Worm (Caenorhabditis elegans) whole organism, L2 larva: ENCODE data around the gene yju-2.

Source experiments
- C34F6.9 ChIP-seq: fragments of 150-350 bp; optimal IDR thresholded peaks from 2 replicates; lab custom pipeline; 2014; ENCODE audit warnings: missing biosample characterization, missing genetic modification characterization
- F13H6.1 ChIP-seq: sonication (generic microtip); optimal IDR thresholded peaks from 2 replicates; lab custom pipeline; 2016; ENCODE audit warnings: missing genetic modification characterization, missing compliant biosample characterization
- R02D3.7 ChIP-seq: fragments of 150-350 bp; optimal IDR thresholded peaks from 2 replicates; lab custom pipeline; 2014; ENCODE audit warnings: missing biosample characterization, missing genetic modification characterization
- Y55F3AM.14 ChIP-seq: fragments of 200-800 bp; sonication (Bioruptor generic); optimal IDR thresholded peaks from 2 replicates; lab custom pipeline; 2018; ENCODE audit warnings: mild to moderate bottlenecking, missing genetic modification characterization, missing compliant biosample characterization
- ZK546.5 ChIP-seq: sonication (generic microtip); optimal IDR thresholded peaks from 2 replicates; lab custom pipeline; 2017; ENCODE audit warnings: missing biosample characterization, missing genetic modification characterization
- alr-1 ChIP-seq: fragments of 150-350 bp; optimal IDR thresholded peaks from 2 replicates; lab custom pipeline; 2014; ENCODE audit warnings: missing biosample characterization, missing genetic modification characterization
- aly-2 ChIP-seq: fragments of 150-350 bp; optimal IDR thresholded peaks from 2 replicates; lab custom pipeline; 2014; ENCODE audit warnings: missing biosample characterization, missing genetic modification characterization
- ama-1 ChIP-seq: fragments of 150-350 bp; optimal IDR thresholded peaks from 2 replicates; lab custom pipeline; 2018; ENCODE audit warnings: inconsistent platforms
- blmp-1 ChIP-seq: sonication (generic microtip); optimal IDR thresholded peaks from 2 replicates; lab custom pipeline; 2017; ENCODE audit warnings: missing genetic modification characterization, mild to moderate bottlenecking, missing compliant biosample characterization, antibody characterized with exemption, moderate library complexity; ENCODE audit not compliant: insufficient read depth
- ceh-16 ChIP-seq: fragments of 150-350 bp; optimal IDR thresholded peaks from 2 replicates; lab custom pipeline; 2014; ENCODE audit warnings: missing biosample characterization, missing genetic modification characterization
- ceh-82 ChIP-seq: fragments of 150-350 bp; optimal IDR thresholded peaks from 2 replicates; lab custom pipeline; 2014; ENCODE audit warnings: missing biosample characterization, missing genetic modification characterization
- crh-2 ChIP-seq: sonication (generic microtip); optimal IDR thresholded peaks from 2 replicates; lab custom pipeline; 2017; ENCODE audit warnings: missing biosample characterization, missing genetic modification characterization
- dmd-4 ChIP-seq: sonication (generic microtip); optimal IDR thresholded peaks from 2 replicates; lab custom pipeline; 2017; ENCODE audit warnings: missing biosample characterization, missing genetic modification characterization
- egl-27 ChIP-seq: sonication (generic microtip); optimal IDR thresholded peaks from 3 replicates; lab custom pipeline; 2017; ENCODE audit warnings: missing biosample characterization, missing genetic modification reagents, missing genetic modification characterization
- elt-1 ChIP-seq: fragments of 150-350 bp; optimal IDR thresholded peaks from 2 replicates; lab custom pipeline; 2014; ENCODE audit warnings: missing biosample characterization, missing genetic modification characterization
- elt-3 ChIP-seq: sonication (generic microtip); optimal IDR thresholded peaks from 2 replicates; lab custom pipeline; 2017; ENCODE audit warnings: missing biosample characterization, missing genetic modification characterization
- fos-1 ChIP-seq: fragments of 150-350 bp; optimal IDR thresholded peaks from 2 replicates; lab custom pipeline; 2014; ENCODE audit warnings: missing biosample characterization, missing genetic modification characterization
- gmeb-1 ChIP-seq: fragments of 150-350 bp; optimal IDR thresholded peaks from 2 replicates; lab custom pipeline; 2014; ENCODE audit warnings: missing biosample characterization, missing genetic modification characterization
- lin-11 ChIP-seq: fragments of 150-350 bp; sonication (generic microtip); optimal IDR thresholded peaks from 2 replicates; lab custom pipeline; 2014; ENCODE audit warnings: missing biosample characterization, missing genetic modification characterization, inconsistent platforms, mixed read lengths
- lin-13 ChIP-seq: fragments of 150-350 bp; optimal IDR thresholded peaks from 2 replicates; lab custom pipeline; 2014; ENCODE audit warnings: missing biosample characterization, missing genetic modification reagents, missing genetic modification characterization
- lin-39 ChIP-seq: fragments of 150-350 bp; optimal IDR thresholded peaks from 2 replicates; lab custom pipeline; 2014; ENCODE audit warnings: missing biosample characterization, missing genetic modification reagents, missing genetic modification characterization
- lsy-2 ChIP-seq, 2 experiments: fragments of 150-350 bp in 1 of 2; sonication (generic microtip) in 1 of 2; optimal IDR thresholded peaks; 2 replicates each; lab custom pipeline; 2014 to 2017; ENCODE audit warnings: missing biosample characterization in 2 of 2, missing genetic modification characterization in 2 of 2
- mab-5 ChIP-seq: fragments of 150-350 bp; optimal IDR thresholded peaks from 2 replicates; lab custom pipeline; 2014; ENCODE audit warnings: missing biosample characterization, missing genetic modification characterization
- mbf-1 ChIP-seq: sonication (generic microtip); optimal IDR thresholded peaks from 2 replicates; lab custom pipeline; 2017; ENCODE audit warnings: missing biosample characterization, missing genetic modification characterization
- mdl-1 ChIP-seq, 2 experiments: fragments of 150-350 bp in 1 of 2; sonication (generic microtip) in 1 of 2; optimal IDR thresholded peaks; 2 replicates each; lab custom pipeline; 2017; ENCODE audit warnings: missing biosample characterization in 2 of 2, missing genetic modification characterization in 2 of 2
- nhr-10 ChIP-seq: sonication (generic microtip); optimal IDR thresholded peaks from 2 replicates; lab custom pipeline; 2017; ENCODE audit warnings: missing biosample characterization, missing genetic modification characterization
- nhr-11 ChIP-seq: fragments of 150-350 bp; optimal IDR thresholded peaks from 2 replicates; lab custom pipeline; 2014; ENCODE audit warnings: missing biosample characterization, missing genetic modification characterization
- nhr-12 ChIP-seq: fragments of 150-350 bp; optimal IDR thresholded peaks from 2 replicates; lab custom pipeline; 2014; ENCODE audit warnings: missing biosample characterization, missing genetic modification characterization
- nhr-129 ChIP-seq: fragments of 150-350 bp; optimal IDR thresholded peaks from 2 replicates; lab custom pipeline; 2014; ENCODE audit warnings: missing biosample characterization, missing genetic modification characterization
- nhr-21 ChIP-seq: fragments of 150-350 bp; optimal IDR thresholded peaks from 2 replicates; lab custom pipeline; 2014; ENCODE audit warnings: missing biosample characterization, missing genetic modification characterization
- nhr-23 ChIP-seq: fragments of 150-350 bp; optimal IDR thresholded peaks from 2 replicates; lab custom pipeline; 2014; ENCODE audit warnings: missing biosample characterization, missing genetic modification reagents, missing genetic modification characterization
- nhr-237 ChIP-seq: fragments of 150-350 bp; optimal IDR thresholded peaks from 2 replicates; lab custom pipeline; 2014; ENCODE audit warnings: missing biosample characterization, missing genetic modification characterization
- nhr-25 ChIP-seq: fragments of 150-350 bp; sonication (generic microtip); optimal IDR thresholded peaks from 3 replicates; lab custom pipeline; 2014; ENCODE audit warnings: missing biosample characterization, missing genetic modification characterization
- nhr-6 ChIP-seq: fragments of 150-350 bp; optimal IDR thresholded peaks from 2 replicates; lab custom pipeline; 2014; ENCODE audit warnings: missing biosample characterization, missing genetic modification characterization
- nhr-77 ChIP-seq: fragments of 150-350 bp; optimal IDR thresholded peaks from 2 replicates; lab custom pipeline; 2014; ENCODE audit warnings: missing biosample characterization, missing genetic modification characterization
- peb-1 ChIP-seq: fragments of 150-350 bp; optimal IDR thresholded peaks from 2 replicates; lab custom pipeline; 2014; ENCODE audit warnings: missing biosample characterization, missing genetic modification characterization
- sem-4 ChIP-seq: fragments of 150-350 bp; optimal IDR thresholded peaks from 2 replicates; lab custom pipeline; 2014; ENCODE audit warnings: missing biosample characterization, missing genetic modification reagents, missing genetic modification characterization
- skn-1 ChIP-seq: sonication (generic microtip); optimal IDR thresholded peaks from 2 replicates; lab custom pipeline; 2017; ENCODE audit warnings: missing biosample characterization, missing genetic modification characterization
- sma-3 ChIP-seq: sonication (generic microtip); optimal IDR thresholded peaks from 2 replicates; lab custom pipeline; 2016; ENCODE audit warnings: missing genetic modification reagents, missing genetic modification characterization, missing compliant biosample characterization
- sma-9 ChIP-seq, 2 experiments: fragments of 150-350 bp in 1 of 2; sonication (generic microtip) in 1 of 2; optimal IDR thresholded peaks; 2 replicates each; lab custom pipeline; 2014 to 2016; ENCODE audit warnings: missing genetic modification characterization in 2 of 2, mild to moderate bottlenecking in 1 of 2, missing biosample characterization in 1 of 2, missing compliant biosample characterization in 1 of 2, missing genetic modification reagents in 1 of 2, moderate library complexity in 1 of 2
- snpc-4 ChIP-seq: fragments of 150-350 bp; optimal IDR thresholded peaks from 2 replicates; lab custom pipeline; 2014; ENCODE audit warnings: missing biosample characterization, missing genetic modification characterization
- unc-39 ChIP-seq: fragments of 150-350 bp; optimal IDR thresholded peaks from 2 replicates; lab custom pipeline; 2014; ENCODE audit warnings: missing biosample characterization, missing genetic modification characterization
- unc-55 ChIP-seq: fragments of 150-350 bp; sonication (generic microtip); optimal IDR thresholded peaks from 3 replicates; lab custom pipeline; 2014; ENCODE audit warnings: missing biosample characterization, missing genetic modification reagents, missing genetic modification characterization
- unc-62 ChIP-seq: fragments of 150-350 bp; optimal IDR thresholded peaks from 2 replicates; lab custom pipeline; 2014; ENCODE audit warnings: missing biosample characterization, missing genetic modification reagents, missing genetic modification characterization
- zag-1 ChIP-seq: fragments of 150-350 bp; optimal IDR thresholded peaks from 2 replicates; lab custom pipeline; 2014; ENCODE audit warnings: missing biosample characterization, missing genetic modification characterization
- ztf-1 ChIP-seq: fragments of 200-800 bp; sonication (Bioruptor generic); conservative IDR thresholded peaks from 2 replicates; pipeline ENCODE4 v1.3.6; 2022; ENCODE audit warnings: missing genetic modification characterization, missing compliant biosample characterization
- ztf-11 ChIP-seq: sonication (generic microtip); optimal IDR thresholded peaks from 2 replicates; lab custom pipeline; 2017; ENCODE audit warnings: missing biosample characterization, missing genetic modification characterization
- ztf-4 ChIP-seq: fragments of 150-350 bp; optimal IDR thresholded peaks from 2 replicates; lab custom pipeline; 2014; ENCODE audit warnings: missing biosample characterization, missing genetic modification characterization

yju-2 gene

ce11 chrIII:7184022-7184421 lies at the start of gene yju-2:
Gene yju-2, plus strand, starts transcription at chrIII:7184336.
- TF ChIP-seq ztf-4 (tag; lab: Kevin White, UChicago) (peak; percentile 36), peb-1 (no peak), snpc-4 (tag; lab: Kevin White, UChicago) (no peak), nhr-11 (tag; lab: Kevin White, UChicago) (no peak), Y55F3AM.14 (GFP tag; lab: Kevin White, UChicago) (no peak), aly-2 (tag; lab: Kevin White, UChicago) (no peak), blmp-1 (tag; lab: Kevin White, UChicago) (no peak), nhr-10 (no peak), lin-11 (tag; lab: Kevin White, UChicago) (no peak), nhr-21 (peak; percentile 32), unc-62 (no peak), lsy-2 (tag; optimal IDR thresholded peaks at IDR 0.05; lab: Kevin White, UChicago) (peak; percentile 29 to 82), ztf-11 (no peak), mdl-1 (tag; optimal IDR thresholded peaks at IDR 0.05; lab: Kevin White, UChicago) (no peak), elt-3 (tag; lab: Kevin White, UChicago) (no peak), F13H6.1 (peak; percentile 35), sma-9 (GFP tag; optimal IDR thresholded peaks at IDR 0.05; lab: Kevin White, UChicago) (peak; percentile 49), sma-9 (tag; optimal IDR thresholded peaks at IDR 0.05; lab: Kevin White, UChicago) (no peak), lin-13 (GFP tag; lab: Kevin White, UChicago) (peak; percentile 36), ceh-82 (tag; lab: Kevin White, UChicago) (no peak), gmeb-1 (peak; percentile 59), C34F6.9 (tag; lab: Kevin White, UChicago) (peak; percentile 92), egl-27 (no peak), zag-1 (no peak), skn-1 (peak; percentile 15), nhr-6 (tag; lab: Kevin White, UChicago) (no peak), sem-4 (tag; lab: Kevin White, UChicago) (peak; percentile 47), R02D3.7 (no peak), ztf-1 (GFP tag; lab: Robert Waterston, UW) (no peak), alr-1 (tag; lab: Kevin White, UChicago) (no peak), mbf-1 (tag; lab: Kevin White, UChicago) (no peak), nhr-237 (tag; lab: Kevin White, UChicago) (no peak), nhr-77 (tag; lab: Kevin White, UChicago) (no peak), unc-55 (peak; percentile 87), elt-1 (tag; lab: Kevin White, UChicago) (no peak), lin-39 (no peak), nhr-23 (tag; lab: Kevin White, UChicago) (no peak), nhr-129 (tag; lab: Kevin White, UChicago) (peak; percentile 82), sma-3 (GFP tag; lab: Kevin White, UChicago) (peak; percentile 34), mab-5 (no peak), unc-39 (tag; lab: Kevin White, UChicago) (no peak), ama-1 (lab: Kevin White, UChicago) (peak; percentile 15), nhr-25 (peak; percentile 54), dmd-4 (tag; lab: Kevin White, UChicago) (no peak), fos-1 (peak; percentile 32), ceh-16 (tag; lab: Kevin White, UChicago) (no peak), nhr-12 (tag; lab: Kevin White, UChicago) (no peak), crh-2 (tag; lab: Kevin White, UChicago) (peak; percentile 67), ZK546.5 (no peak)
